Fruit fly (Drosophila melanogaster): ENCODE results near the gene Mul1.

Mul1 gene

DNA sequence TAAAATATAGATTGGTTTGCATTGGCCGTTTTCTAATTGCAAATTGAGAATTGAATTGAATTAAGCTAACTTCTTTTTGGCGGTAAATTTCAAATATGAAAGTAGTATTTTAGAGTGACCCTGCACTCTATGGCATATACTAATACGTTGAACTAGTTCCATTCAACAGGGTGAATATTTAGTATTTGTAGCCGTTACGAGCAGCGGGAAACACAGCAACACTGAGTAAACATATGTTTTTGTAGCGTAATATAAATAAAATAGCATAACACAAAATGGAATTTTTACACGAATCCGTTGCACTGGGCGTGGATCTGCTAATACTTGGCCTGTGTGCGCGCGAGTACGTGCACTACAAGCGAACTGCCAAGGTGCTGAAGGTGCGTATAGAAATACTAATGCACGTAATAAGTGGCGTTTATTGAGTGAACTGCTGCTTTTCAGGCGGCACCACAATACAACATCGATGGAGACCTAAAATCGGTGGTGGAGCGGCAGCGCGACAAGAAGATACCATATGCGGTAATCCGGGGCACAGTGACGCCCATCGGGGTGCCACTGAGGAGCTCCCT, at the start of gene Mul1:
TSS of gene Mul1 (plus strand) at position 198 of the 572 bp plus-strand sequence.
- TF ChIP-seq CG17801 (GFP tag; optimal IDR thresholded peaks at IDR 0.05; ENCODE audit: partially characterized antibody) = peak; percentile 50

DNA sequence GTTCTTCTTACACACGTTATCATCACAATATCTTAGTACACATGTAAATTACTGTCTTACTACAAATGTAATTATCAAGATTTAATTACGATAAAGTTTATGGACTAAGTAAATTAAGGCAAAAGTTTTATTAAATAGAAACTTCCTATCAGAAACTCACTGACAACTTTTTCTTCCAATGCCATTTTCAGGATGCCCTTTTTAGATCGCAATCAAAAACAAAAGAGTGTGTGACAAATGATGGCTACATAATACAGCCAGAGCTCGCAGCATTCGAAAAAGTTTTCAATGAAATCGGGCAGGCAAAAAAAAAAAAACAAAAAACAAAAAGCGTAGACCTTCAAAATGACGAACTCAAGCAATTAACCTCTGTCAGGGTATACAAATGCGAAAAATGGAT, 48.7 kb upstream of the Mul1 start, which contains the start of gene CG43915:
TSS of gene CG43915 (plus strand) at position 301 of the 400 bp plus-strand sequence.
- TF ChIP-seq CG17801 (GFP tag; optimal IDR thresholded peaks at IDR 0.05; ENCODE audit: partially characterized antibody) = no peak

DNA sequence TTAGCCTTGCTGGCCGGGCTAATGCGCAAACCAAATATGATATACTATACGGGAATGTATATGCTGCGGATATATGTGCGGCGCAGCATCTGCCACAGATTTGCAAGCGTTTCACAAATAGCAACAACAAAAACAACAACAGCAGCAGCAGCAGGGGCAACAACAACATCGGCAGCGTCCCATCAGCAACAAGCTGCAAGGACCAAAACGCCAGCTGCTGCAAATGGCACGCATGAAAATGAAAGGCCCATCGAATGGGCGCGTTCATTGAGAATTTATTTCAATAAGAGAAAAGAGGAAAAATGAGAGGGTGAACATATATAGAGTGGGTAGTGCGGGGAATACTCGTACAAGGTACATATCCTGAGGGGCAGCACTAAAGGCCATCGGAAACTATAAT, 44.8 kb upstream of the Mul1 start:
- no peak for TF ChIP-seq CG17801 (GFP tag; optimal IDR thresholded peaks at IDR 0.05; ENCODE audit: partially characterized antibody)

DNA sequence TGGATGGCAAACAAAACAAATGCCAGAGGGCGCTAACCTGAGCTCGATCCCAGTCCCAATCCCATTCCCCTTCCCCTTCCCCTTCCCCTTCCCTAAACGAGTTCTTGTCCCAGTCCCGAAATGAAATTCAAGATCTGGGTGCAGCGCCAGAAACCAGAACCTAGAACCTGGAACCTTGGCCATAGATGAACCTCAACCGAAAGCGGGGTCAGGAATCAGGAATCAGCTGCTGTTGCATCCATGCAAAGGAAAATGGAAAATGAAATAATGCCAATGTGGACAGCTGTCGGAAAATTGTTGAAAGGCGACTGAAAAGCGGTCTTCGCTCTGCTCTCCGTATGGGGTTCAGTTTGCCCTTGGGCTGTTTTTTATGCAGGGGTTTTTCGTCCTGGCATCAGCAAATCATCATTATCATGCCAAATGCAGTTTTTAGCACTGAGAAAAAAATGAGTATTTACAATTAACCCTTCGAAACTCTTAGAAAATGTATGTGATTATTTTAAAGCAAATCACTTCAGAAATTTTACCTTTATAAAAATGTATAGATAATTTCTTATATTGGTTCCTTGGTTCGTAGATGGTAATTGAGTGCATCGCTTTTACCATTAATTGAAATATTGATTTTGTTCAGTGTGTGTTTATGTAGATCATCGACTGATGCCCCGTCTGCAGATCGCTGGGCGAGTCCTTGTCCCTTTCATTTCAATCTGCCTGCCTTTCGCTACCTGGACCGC, 43.5 kb upstream of the Mul1 start:
- TF ChIP-seq CG17801 (GFP tag; optimal IDR thresholded peaks at IDR 0.05; ENCODE audit: partially characterized antibody) = no peak

DNA sequence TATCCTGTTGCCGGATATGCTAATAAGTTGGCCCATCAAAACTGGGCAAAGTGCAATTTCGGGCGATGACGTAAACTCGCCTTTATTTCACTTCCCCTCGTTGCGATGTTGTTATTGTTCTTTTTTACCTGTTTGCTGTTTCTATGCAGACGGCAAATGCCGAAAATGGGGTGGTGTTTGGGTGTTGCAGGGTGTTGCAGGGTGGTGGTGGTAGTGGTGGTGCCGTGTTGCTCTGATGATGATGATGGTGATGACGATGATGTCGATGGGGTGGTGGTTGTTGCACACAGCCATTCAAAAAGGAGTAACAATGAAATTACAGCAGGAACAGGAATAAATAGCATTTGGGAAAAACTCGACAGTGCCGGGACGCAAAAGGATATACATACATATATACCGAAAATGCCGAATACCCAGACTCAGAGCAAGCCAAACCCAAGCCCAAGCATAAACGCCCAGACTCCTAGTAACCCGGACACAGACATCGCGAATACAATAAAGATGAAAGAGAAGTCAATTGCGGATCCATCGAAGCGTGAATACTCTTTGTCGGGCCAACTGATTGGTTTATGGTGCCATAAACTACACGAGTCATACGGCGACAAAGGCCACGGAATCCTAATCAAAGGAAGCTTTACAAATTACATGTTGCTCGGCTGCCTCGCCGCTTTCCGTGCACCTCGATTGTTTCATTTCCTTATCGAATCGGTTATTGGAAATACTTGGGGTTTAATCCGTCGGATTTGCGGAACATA, 42.3 kb upstream of the Mul1 start:
- TF ChIP-seq CG17801 (GFP tag; optimal IDR thresholded peaks at IDR 0.05; ENCODE audit: partially characterized antibody) = no peak

DNA sequence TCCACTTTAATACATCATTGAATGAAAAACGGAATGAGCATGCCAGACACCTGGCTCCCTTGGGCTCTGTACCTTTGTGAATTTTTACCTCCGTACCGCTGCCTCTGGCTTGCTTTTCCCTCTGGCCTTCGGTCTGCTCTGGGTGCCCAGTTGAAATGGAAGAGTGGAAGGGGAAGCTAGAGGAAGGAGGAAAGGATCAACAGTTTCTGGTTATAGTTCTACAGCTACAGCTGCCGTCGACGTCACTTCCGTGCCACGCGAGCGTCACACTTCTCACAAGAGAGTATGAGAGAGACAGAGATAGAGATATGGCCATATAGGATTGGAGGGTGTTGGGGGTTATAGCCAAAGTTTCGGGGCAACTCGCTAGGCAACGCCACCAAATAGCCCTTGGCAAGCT, 41.2 kb upstream of the Mul1 start:
- no peak for TF ChIP-seq CG17801 (GFP tag; optimal IDR thresholded peaks at IDR 0.05; ENCODE audit: partially characterized antibody)

DNA sequence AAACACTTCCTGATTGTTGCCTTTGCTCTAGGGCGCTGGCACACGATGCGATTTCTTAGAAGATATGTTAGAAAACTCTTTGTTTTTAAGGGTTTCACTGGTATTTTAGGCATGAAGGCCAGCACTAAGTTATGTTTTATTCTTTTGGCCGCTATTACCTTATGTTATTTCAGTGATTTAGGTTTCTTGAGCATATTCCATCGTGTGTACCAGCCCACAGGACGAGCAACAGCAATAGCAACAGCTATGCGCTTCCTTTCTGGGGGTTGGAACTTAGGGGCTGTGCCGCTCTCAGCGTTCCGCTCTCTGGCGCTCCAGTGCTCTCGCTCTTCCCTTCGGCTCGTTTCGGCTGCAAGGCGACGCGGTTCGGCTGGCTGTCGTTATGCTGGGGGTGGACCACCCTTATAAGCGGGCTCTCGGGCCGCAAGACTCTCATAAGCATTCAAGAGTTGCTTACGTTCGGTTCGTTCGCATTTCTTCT, 37.8 kb upstream of the Mul1 start, which contains the start of gene scrt:
TSS of gene scrt (plus strand) at position 431 of the 481 bp plus-strand sequence.
- no peak for TF ChIP-seq CG17801 (GFP tag; optimal IDR thresholded peaks at IDR 0.05; ENCODE audit: partially characterized antibody)

DNA sequence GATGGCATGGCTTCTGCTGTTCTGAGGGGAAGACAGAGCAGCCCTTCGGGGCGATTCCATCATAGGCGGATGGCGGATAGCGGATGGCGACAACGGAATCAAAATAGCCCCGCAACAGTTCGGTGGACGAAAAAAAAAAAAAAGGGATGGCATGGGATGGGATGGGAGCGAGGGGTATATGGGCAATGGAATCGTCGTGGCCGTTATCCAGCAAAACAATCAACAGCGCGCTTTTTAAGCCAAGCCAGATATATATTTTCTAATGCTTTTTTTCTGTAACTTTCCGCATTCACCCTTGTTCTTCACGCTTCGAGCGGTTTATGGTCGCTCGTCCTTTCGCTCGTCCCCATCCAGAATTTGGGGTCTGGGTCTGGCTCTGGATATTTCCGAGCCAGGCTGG, 25.7 kb upstream of the Mul1 start:
- no peak for TF ChIP-seq CG17801 (GFP tag; optimal IDR thresholded peaks at IDR 0.05; ENCODE audit: partially characterized antibody)

DNA sequence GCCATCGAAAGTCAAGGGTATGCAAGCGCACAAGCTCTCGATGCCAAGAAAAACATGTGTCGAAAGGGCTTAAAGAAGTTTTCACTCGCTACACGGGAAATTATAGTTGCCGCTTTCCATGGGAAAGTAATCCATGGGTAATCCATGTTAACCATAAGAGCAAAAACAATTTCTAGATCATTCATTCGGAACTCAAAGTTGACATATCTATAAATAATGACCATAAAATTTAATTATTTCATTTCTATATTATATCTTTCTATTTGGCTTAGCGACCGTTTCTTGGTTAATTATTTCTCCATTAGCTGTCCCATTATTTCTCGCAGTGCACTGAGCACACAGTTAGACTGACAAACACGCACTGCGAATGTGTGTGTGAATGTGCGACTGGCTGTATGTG, 20.5 kb upstream of the Mul1 start:
- no peak for TF ChIP-seq CG17801 (GFP tag; optimal IDR thresholded peaks at IDR 0.05; ENCODE audit: partially characterized antibody)

DNA sequence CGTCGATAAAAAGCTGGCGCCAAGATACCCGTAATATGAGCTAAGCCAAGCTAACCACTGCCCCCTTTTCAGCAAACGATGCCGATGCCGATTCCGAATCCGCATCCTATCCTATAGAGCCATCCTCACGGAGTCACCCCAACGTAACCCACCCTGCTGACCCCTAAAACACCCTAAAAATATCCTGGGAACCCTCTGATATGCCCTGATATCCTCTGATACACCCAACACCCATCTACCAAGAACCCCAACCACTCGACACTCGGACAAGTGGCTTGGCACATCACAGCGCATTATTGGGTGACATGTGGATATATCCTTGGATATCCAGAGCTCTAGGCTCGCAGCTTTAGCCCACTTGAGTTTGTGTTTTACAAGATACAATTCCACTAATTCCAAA, 19.8 kb upstream of the Mul1 start:
- no peak for TF ChIP-seq CG17801 (GFP tag; optimal IDR thresholded peaks at IDR 0.05; ENCODE audit: partially characterized antibody)

DNA sequence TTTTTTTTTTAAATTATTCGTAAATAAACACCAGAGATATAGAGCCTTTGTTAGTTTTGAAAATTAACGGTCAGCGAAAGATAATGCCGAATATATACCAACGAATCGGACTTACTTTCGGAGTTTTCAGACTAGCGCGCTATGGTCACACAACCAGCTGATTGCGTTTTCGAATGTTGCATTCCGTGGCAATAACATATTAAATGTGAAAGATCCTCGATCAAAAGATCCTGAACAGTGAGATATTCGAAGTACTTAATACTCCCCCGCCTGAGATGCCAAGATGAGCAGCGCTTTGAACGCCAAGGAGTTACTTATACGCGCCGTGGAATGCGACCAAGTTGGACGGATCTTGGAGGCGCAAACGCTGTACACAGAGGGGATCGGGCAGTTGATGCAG, 17.9 kb upstream of the Mul1 start, which contains the start of gene CG14985:
TSS of gene CG14985 (plus strand) at position 159 of the 400 bp plus-strand sequence.
- no peak for TF ChIP-seq CG17801 (GFP tag; optimal IDR thresholded peaks at IDR 0.05; ENCODE audit: partially characterized antibody)

DNA sequence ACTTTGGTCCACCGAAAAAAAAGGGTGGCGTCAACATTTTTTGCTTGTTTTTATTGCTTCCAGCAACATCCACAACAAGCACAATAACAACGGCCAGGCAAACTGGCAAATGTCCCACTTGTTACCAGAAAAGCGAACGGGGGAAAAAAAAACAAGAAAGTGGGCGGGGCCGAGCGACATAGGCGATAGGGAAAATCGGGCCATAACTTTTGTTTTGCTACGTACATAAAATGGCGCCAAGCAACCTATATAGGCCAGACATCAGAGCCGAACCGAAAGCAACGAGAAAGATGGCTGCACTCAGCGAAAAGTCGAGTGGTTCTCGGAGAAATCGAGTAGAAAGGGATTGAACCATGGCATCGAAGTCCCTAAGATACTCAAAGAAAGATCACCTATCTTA, 14.0 kb upstream of the Mul1 start:
- no peak for TF ChIP-seq CG17801 (GFP tag; optimal IDR thresholded peaks at IDR 0.05; ENCODE audit: partially characterized antibody)

DNA sequence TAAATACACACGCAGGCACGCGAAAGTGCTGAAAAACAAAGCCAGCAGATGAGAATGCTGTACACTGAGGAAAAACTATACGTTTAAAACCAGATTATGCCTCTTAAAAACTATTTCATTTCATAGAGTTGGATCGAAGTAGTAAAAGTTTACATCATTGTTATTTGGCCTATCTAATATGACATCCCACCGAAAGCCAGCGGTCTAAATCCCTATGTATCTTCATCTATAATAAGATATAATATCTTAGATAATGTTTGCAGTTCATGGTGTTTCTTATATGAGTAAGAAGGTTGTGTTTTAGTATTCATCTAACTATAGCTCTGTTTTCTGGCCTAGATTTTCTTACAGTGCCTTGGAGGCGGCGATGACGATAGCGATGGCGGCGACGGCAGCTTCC, 11.1 kb upstream of the Mul1 start:
- no peak for TF ChIP-seq CG17801 (GFP tag; optimal IDR thresholded peaks at IDR 0.05; ENCODE audit: partially characterized antibody)

DNA sequence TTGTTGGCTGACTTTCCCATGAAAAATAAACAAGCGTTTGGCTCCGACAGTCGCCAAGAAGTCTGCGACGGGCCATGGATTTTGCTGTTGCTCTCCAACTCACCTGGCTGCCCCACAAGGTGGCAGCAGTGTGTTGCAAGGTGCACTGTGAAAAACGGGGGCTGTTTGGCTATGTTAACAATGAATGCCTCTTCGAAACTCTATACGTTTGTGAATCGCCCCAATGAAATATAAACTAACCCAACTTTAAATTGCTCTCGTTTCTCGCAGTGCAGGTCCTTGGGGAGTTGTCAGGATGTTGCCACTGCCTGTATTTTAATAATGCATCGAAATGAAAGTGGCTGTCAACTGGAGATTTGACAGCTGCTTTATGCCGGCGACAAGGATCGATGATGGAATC, 6.9 kb upstream of the Mul1 start:
- TF ChIP-seq CG17801 (GFP tag; optimal IDR thresholded peaks at IDR 0.05; ENCODE audit: partially characterized antibody) = no peak

DNA sequence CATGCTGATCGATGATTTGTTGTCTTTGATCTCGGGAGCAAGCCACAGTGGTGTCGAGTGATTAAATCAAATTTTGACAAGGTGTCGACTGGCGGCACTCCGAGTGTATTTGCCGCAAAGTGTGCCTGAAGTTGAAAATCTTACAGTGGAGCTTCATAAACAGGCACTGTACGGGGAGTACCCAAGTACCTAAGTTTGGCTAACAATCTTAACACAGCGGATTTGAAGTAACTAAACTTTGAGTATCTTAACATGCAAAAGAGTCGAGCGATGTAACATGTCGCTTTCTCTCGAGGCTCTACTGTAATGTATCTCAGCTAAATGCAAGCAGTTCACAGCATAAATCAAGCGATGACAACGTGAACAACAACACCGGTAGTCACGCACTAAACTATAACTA, 4.5 kb upstream of the Mul1 start:
- no peak for TF ChIP-seq CG17801 (GFP tag; optimal IDR thresholded peaks at IDR 0.05; ENCODE audit: partially characterized antibody)
